Worm (Caenorhabditis elegans): Measurements from ENCODE around the gene F54B11.5.

The F54B11.5 gene

ce11 chrX:13610040-13610439, 14.2 kb upstream of the F54B11.5 start:
- TF ChIP-seq K09A11.1 (tag; optimal IDR thresholded peaks at IDR 0.05; ENCODE audit: insufficient read depth), result no peak
- TF ChIP-seq unc-42 (tag; optimal IDR thresholded peaks at IDR 0.05), result peak; percentile 14

- TF ChIP-seq ceh-9 (tag; optimal IDR thresholded peaks at IDR 0.05) (no peak), hlh-6 (tag; optimal IDR thresholded peaks at IDR 0.05) (no peak), pha-4 (tag; optimal IDR thresholded peaks at IDR 0.05) (no peak), Y22D7AL.16 (tag; optimal IDR thresholded peaks at IDR 0.05) (no peak), T23F11.4 (GFP tag; optimal IDR thresholded peaks at IDR 0.05) (no peak), che-1 (tag; optimal IDR thresholded peaks at IDR 0.05) (no peak), unc-86 (tag; optimal IDR thresholded peaks at IDR 0.05) (no peak), K09A11.1 (tag; optimal IDR thresholded peaks at IDR 0.05; ENCODE audit: insufficient read depth) (no peak), pha-2 (tag; optimal IDR thresholded peaks at IDR 0.05) (no peak), K02D7.2 (tag; optimal IDR thresholded peaks at IDR 0.05) (no peak), unc-42 (tag; optimal IDR thresholded peaks at IDR 0.05) (no peak), hlh-15 (tag; optimal IDR thresholded peaks at IDR 0.05) (no peak)
Measured at ce11 chrX:13605854-13606253, 10.0 kb upstream of the F54B11.5 start.

ce11 chrX:13604946-13605617, 9.2 kb upstream of the F54B11.5 start, which contains the start of gene F54B11.9:
F54B11.9 (plus strand) TSS chrX:13605567.
- TF ChIP-seq nhr-232 (tag; optimal IDR thresholded peaks at IDR 0.05) (no peak), C38D4.7 (GFP tag; optimal IDR thresholded peaks at IDR 0.05) (no peak), pat-9 (tag; optimal IDR thresholded peaks at IDR 0.05) (no peak), zip-5 (tag; optimal IDR thresholded peaks at IDR 0.05) (no peak), ztf-16 (tag; optimal IDR thresholded peaks at IDR 0.05) (no peak), sdc-2 (tag; optimal IDR thresholded peaks at IDR 0.05) (peak; percentile 96), ttx-3 (tag; optimal IDR thresholded peaks at IDR 0.05) (no peak), ceh-18 (tag; optimal IDR thresholded peaks at IDR 0.05) (peak; percentile 40), ceh-19 (GFP tag; optimal IDR thresholded peaks at IDR 0.05) (no peak)

ce11 chrX:13603826-13604225, 8.0 kb upstream of the F54B11.5 start, which contains the start of gene F54B11.8:
F54B11.8 (minus strand) TSS chrX:13603926.
- no peak for TF ChIP-seq sox-4 (tag; optimal IDR thresholded peaks at IDR 0.05)
- TF ChIP-seq pros-1 (tag; optimal IDR thresholded peaks at IDR 0.05), result no peak
- TF ChIP-seq fkh-6 (tag; optimal IDR thresholded peaks at IDR 0.05), result no peak
- TF ChIP-seq ceh-48 (tag; optimal IDR thresholded peaks at IDR 0.05), result no peak
- no peak for TF ChIP-seq rnt-1 (tag; optimal IDR thresholded peaks at IDR 0.05)
- TF ChIP-seq ceh-14 (tag; optimal IDR thresholded peaks at IDR 0.05), result no peak
- no peak for TF ChIP-seq zip-5 (tag; optimal IDR thresholded peaks at IDR 0.05)
- TF ChIP-seq hlh-13 (GFP tag; optimal IDR thresholded peaks at IDR 0.05), result no peak
- no peak for TF ChIP-seq K09A11.1 (tag; optimal IDR thresholded peaks at IDR 0.05; ENCODE audit: insufficient read depth)

- TF ChIP-seq npax-4 (tag; optimal IDR thresholded peaks at IDR 0.05), result no peak
- TF ChIP-seq hlh-15 (tag; optimal IDR thresholded peaks at IDR 0.05), result no peak
Measured at ce11 chrX:13600136-13600535, 4.3 kb upstream of the F54B11.5 start, which contains the start of gene F54B11.7. F54B11.7 (plus strand) TSS chrX:13600436.

DNA sequence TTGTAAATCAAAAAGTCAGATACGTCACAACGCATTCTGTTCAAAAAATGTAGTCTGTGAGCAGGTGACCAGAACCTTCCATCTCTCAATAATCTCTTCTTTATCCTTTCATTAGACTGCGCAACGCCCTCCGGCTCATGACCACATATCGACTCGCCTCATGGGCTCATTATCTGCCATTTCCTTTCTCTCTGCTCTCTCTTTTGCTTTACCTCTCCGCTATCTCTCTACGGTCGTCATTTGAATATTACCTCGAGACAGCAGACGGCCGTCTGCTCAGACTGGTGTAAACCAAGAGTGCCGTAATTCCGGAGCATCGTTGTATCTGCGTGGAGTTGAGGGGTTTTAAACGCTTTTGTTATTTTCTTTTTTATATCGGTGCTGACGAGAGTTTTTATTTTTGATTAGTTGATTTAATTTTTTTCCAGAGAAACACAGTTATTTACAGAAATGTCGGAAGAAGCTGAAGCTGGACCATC, 2.2 kb upstream of the F54B11.5 start, which contains the start of gene bra-1:
Gene bra-1, plus strand, starts transcription at position 429 of the 479 bp plus-strand sequence.
- TF ChIP-seq ceh-31 (tag; optimal IDR thresholded peaks at IDR 0.05) (peak; percentile 81), sdc-2 (tag; optimal IDR thresholded peaks at IDR 0.05) (peak; percentile 79), tbx-2 (tag; optimal IDR thresholded peaks at IDR 0.05) (peak; percentile 75), ceh-22 (tag; optimal IDR thresholded peaks at IDR 0.05) (no peak), ahr-1 (tag; optimal IDR thresholded peaks at IDR 0.05) (no peak), odd-2 (tag; optimal IDR thresholded peaks at IDR 0.05) (no peak), nhr-232 (tag; optimal IDR thresholded peaks at IDR 0.05) (no peak), K02D7.2 (tag; optimal IDR thresholded peaks at IDR 0.05) (no peak), elt-2 (tag; optimal IDR thresholded peaks at IDR 0.05) (no peak), nfya-1 (tag; optimal IDR thresholded peaks at IDR 0.05) (peak; percentile 58), ceh-45 (GFP tag; IDR thresholded peaks at IDR 0.05) (no peak), pag-3 (tag; optimal IDR thresholded peaks at IDR 0.05; ENCODE audit: borderline replicate concordance) (peak; percentile 13), lim-6 (tag; optimal IDR thresholded peaks at IDR 0.05) (peak; percentile 64), unc-55 (GFP tag; optimal IDR thresholded peaks at IDR 0.05) (peak; percentile 58), fax-1 (tag; optimal IDR thresholded peaks at IDR 0.05) (no peak), lin-11 (tag; optimal IDR thresholded peaks at IDR 0.05) (no peak), ceh-18 (tag; optimal IDR thresholded peaks at IDR 0.05) (peak; percentile 21), T23F11.4 (GFP tag; optimal IDR thresholded peaks at IDR 0.05) (no peak), hlh-15 (tag; optimal IDR thresholded peaks at IDR 0.05) (no peak)
